Fruit fly (Drosophila melanogaster) whole organism, embryonic: Measurements from ENCODE around the gene His3.3A.

Experiments
- Atf-2 ChIP-seq: fragments of 200-800 bp; sonication (Bioruptor generic); optimal IDR thresholded peaks from 2 replicates; lab custom pipeline; 2016; ENCODE audit warnings: missing biosample characterization, missing genetic modification characterization
- CG15269 ChIP-seq: fragments of 200-800 bp; sonication (Bioruptor generic); optimal IDR thresholded peaks from 2 replicates; lab custom pipeline; 2018; ENCODE audit warnings: missing biosample characterization, mild to moderate bottlenecking, missing genetic modification characterization, moderate library complexity
- CG18476 ChIP-seq: fragments of 200-800 bp; sonication (Bioruptor generic); optimal IDR thresholded peaks from 2 replicates; lab custom pipeline; 2016; ENCODE audit warnings: missing biosample characterization, mild to moderate bottlenecking, missing genetic modification characterization
- CG31365 ChIP-seq: fragments of 200-800 bp; sonication (Bioruptor generic); optimal IDR thresholded peaks from 2 replicates; lab custom pipeline; 2018; ENCODE audit warnings: missing biosample characterization, mild to moderate bottlenecking, missing genetic modification characterization
- CG6683 ChIP-seq: fragments of 200-800 bp; sonication (Bioruptor generic); optimal IDR thresholded peaks from 2 replicates; lab custom pipeline; 2017; ENCODE audit warnings: missing biosample characterization, mild to moderate bottlenecking, missing genetic modification characterization, missing genetic modification reagents
- CG8359 ChIP-seq: fragments of 200-800 bp; sonication (Bioruptor generic); optimal IDR thresholded peaks from 2 replicates; lab custom pipeline; 2017; ENCODE audit warnings: missing biosample characterization, mild to moderate bottlenecking, missing genetic modification characterization, borderline replicate concordance
- Myb ChIP-seq: fragments of 200-800 bp; sonication (Bioruptor generic); optimal IDR thresholded peaks from 2 replicates; lab custom pipeline; 2016; ENCODE audit warnings: missing biosample characterization, missing genetic modification characterization
- NC2α ChIP-seq: fragments of 200-800 bp; sonication (Bioruptor generic); optimal IDR thresholded peaks from 2 replicates; lab custom pipeline; 2016; ENCODE audit warnings: missing biosample characterization, missing genetic modification characterization
- br ChIP-seq: fragments of >200 bp; optimal IDR thresholded peaks from 2 replicates; lab custom pipeline; 2017
- gfzf ChIP-seq: fragments of 200-800 bp; sonication (Bioruptor generic); optimal IDR thresholded peaks from 2 replicates; lab custom pipeline; 2016; ENCODE audit warnings: missing biosample characterization, mild to moderate bottlenecking, missing genetic modification characterization, moderate library complexity
- gro ChIP-seq: fragments of 200-800 bp; sonication (Bioruptor generic); optimal IDR thresholded peaks from 2 replicates; lab custom pipeline; 2016; ENCODE audit warnings: missing biosample characterization, missing genetic modification characterization
- mirr ChIP-seq: fragments of 200-800 bp; sonication (Bioruptor generic); optimal IDR thresholded peaks from 3 replicates; lab custom pipeline; 2018; ENCODE audit warnings: missing biosample characterization, mild to moderate bottlenecking, missing genetic modification characterization
- sima ChIP-seq: fragments of 200-800 bp; sonication (Bioruptor generic); optimal IDR thresholded peaks from 2 replicates; lab custom pipeline; 2016; ENCODE audit warnings: missing biosample characterization, missing genetic modification characterization

DNA sequence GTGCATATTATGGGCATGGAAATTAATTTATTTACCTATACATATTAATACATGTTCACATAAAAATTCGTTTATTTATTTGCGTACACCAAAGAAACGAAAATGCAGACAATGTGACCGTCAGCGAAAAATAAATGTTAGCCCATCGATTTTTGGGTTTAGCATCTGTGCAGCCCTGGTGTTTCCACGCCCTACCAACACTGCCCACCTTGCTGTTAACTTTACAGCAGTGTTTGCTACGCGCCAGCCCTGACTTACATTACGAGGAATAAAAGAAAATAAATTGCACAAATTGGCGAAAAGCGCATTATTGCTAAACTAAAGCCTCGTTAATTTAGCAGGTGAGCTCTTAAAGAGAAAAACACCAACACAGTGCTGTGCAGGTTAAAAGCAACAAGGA lies 11.8 kb upstream of the His3.3A start, which contains the start of the genes CG33995, CG44000 and CG44001:
- no peak for TF ChIP-seq CG31365 (tag; lab: Kevin White, UChicago)
- TF ChIP-seq Atf-2 (GFP tag; lab: Kevin White, UChicago) = no peak
- peak; percentile 45 for TF ChIP-seq gro (GFP tag; lab: Kevin White, UChicago)
- TF ChIP-seq Myb = peak; percentile 78
- no peak for TF ChIP-seq sima
- TF ChIP-seq mirr (GFP tag; lab: Kevin White, UChicago) = peak; percentile 51
- TF ChIP-seq br (lab: Kevin White, UChicago) = no peak
- TF ChIP-seq NC2α (GFP tag; lab: Kevin White, UChicago) = peak; percentile 8
- no peak for TF ChIP-seq CG18476 (GFP tag; lab: Kevin White, UChicago)
- no peak for TF ChIP-seq CG6683 (GFP tag; lab: Kevin White, UChicago)
- peak; percentile 87 for TF ChIP-seq gfzf (GFP tag; lab: Kevin White, UChicago)
- TF ChIP-seq CG8359 = no peak
- TF ChIP-seq CG15269 (tag; lab: Kevin White, UChicago) = peak; percentile 17
